Worm (Caenorhabditis elegans): ENCODE results near the gene cyn-2.

DNA sequence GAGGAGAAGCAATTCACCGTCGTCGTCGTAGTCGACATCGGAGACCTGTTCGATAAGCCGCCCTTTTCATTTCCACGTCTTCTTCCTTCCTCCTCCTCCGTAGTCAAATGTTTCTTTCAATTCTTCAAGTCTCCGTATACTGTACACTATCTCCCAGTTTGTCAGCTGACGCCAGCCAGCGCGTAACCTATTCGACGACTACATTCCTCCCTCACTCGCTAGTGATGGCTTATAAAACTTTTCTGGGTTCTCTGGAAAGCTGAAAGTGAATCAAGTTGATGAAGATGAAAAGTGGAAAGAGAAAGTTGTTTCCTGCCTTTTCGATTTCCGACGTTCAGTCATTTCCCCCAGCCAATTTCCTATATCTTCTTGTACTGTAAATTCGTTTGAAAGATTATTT lies 16.7 kb downstream of the cyn-2 start:
- TF ChIP-seq flt-1 (GFP tag; IDR thresholded peaks at IDR 0.05) (no peak), med-1 (GFP tag; optimal IDR thresholded peaks at IDR 0.05; ENCODE audit: insufficient read depth) (no peak), ref-1 (GFP tag; conservative IDR thresholded peaks at IDR 0.05) (no peak)

All from whole organism, midembryonic.